Fruit fly (Drosophila melanogaster): Measurements from ENCODE around the gene CG7276.

- no peak for TF ChIP-seq jim (GFP tag; optimal IDR thresholded peaks at IDR 0.05)
- TF ChIP-seq GATAd (GFP tag; optimal IDR thresholded peaks at IDR 0.05), result no peak
- TF ChIP-seq fru (GFP tag; optimal IDR thresholded peaks at IDR 0.05), result no peak
- no peak for TF ChIP-seq pan (optimal IDR thresholded peaks at IDR 0.05)
- no peak for TF ChIP-seq Sp1 (GFP tag; optimal IDR thresholded peaks at IDR 0.05)
- TF ChIP-seq h (GFP tag; optimal IDR thresholded peaks at IDR 0.05), result no peak
- no peak for TF ChIP-seq Hr83 (GFP tag; optimal IDR thresholded peaks at IDR 0.05; ENCODE audit: poor library complexity, severe bottlenecking)
- TF ChIP-seq OdsH (GFP tag; optimal IDR thresholded peaks at IDR 0.05), result no peak
- TF ChIP-seq Dfd (GFP tag; optimal IDR thresholded peaks at IDR 0.05), result no peak
- TF ChIP-seq Jra (GFP tag; optimal IDR thresholded peaks at IDR 0.05), result no peak
- no peak for TF ChIP-seq Hnf4 (GFP tag; optimal IDR thresholded peaks at IDR 0.05)
Observed at dm6 chr3L:15497902-15498301, at the start of gene CG7276.

Data from whole organism, wandering third instar larva.